Worm (Caenorhabditis elegans) whole organism, midembryonic: ENCODE data around the gene sgn-1.

Experiments
- T22C8.4 ChIP-seq: fragments of 200-800 bp; sonication (Bioruptor generic); IDR thresholded peaks from 2 replicates; pipeline ENCODE4 v1.3.6; 2022; ENCODE audit warnings: missing genetic modification characterization, missing compliant biosample characterization
- cog-1 ChIP-seq: sonication (generic microtip); optimal IDR thresholded peaks from 2 replicates; lab custom pipeline; 2016; ENCODE audit warnings: missing genetic modification characterization, missing compliant biosample characterization

DNA sequence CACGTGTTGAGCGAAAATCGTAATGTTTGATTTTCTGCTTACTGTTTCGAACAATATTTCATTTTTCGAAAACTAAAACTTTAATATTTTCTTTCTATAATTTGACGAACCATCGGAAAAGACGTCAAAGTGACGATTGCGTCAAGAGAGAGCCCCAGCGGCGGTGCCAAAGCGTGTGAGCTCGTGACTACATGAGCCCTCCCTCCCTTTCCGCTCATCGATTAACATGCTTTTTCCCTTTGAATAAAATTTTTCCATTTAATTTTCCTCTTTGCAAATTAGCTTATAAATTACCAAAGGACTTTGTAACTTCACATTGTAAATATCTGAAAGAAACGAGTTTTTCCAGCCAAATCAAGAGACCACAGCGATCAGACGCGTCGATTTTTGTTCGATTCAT lies 40.5 kb downstream of the sgn-1 start:
- TF ChIP-seq cog-1 (tag; lab: Kevin White, UChicago) (no peak), T22C8.4 (GFP tag; lab: Robert Waterston, UW) (no peak)
